Worm (Caenorhabditis elegans) whole organism, L4 larva: ENCODE results near the gene clec-162.

ENCODE experiments used
- ama-1 ChIP-seq: fragments of 150-350 bp; optimal IDR thresholded peaks from 2 replicates; lab custom pipeline; 2014; ENCODE audit warnings: inconsistent platforms, mixed read lengths
- ceh-82 ChIP-seq: sonication (generic microtip); optimal IDR thresholded peaks from 2 replicates; lab custom pipeline; 2017; ENCODE audit warnings: missing biosample characterization, missing genetic modification characterization
- ces-1 ChIP-seq: fragments of 150-350 bp; sonication (generic microtip); optimal IDR thresholded peaks from 4 replicates; lab custom pipeline; 2014; ENCODE audit warnings: missing biosample characterization, missing genetic modification reagents, missing genetic modification characterization
- fos-1 ChIP-seq: fragments of 150-350 bp; optimal IDR thresholded peaks from 2 replicates; lab custom pipeline; 2014; ENCODE audit warnings: missing biosample characterization, missing genetic modification characterization
- lin-39 ChIP-seq: fragments of 150-350 bp; optimal IDR thresholded peaks from 2 replicates; lab custom pipeline; 2014; ENCODE audit warnings: missing biosample characterization, missing genetic modification reagents, missing genetic modification characterization
- mes-2 ChIP-seq: sonication (generic microtip); optimal IDR thresholded peaks from 2 replicates; lab custom pipeline; 2016; ENCODE audit warnings: missing genotype, mild to moderate bottlenecking, missing genetic modification characterization, missing compliant biosample characterization; ENCODE audit not compliant: poor library complexity, severe bottlenecking
- nhr-11 ChIP-seq: fragments of 150-350 bp; optimal IDR thresholded peaks from 2 replicates; lab custom pipeline; 2014; ENCODE audit warnings: missing biosample characterization, missing genetic modification characterization
- nhr-42 ChIP-seq: fragments of 200-800 bp; sonication (Bioruptor generic); IDR thresholded peaks from 2 replicates; pipeline ENCODE4 v1.3.6; 2022; ENCODE audit warnings: missing genetic modification characterization, missing compliant biosample characterization
- sdz-12 ChIP-seq: fragments of 200-800 bp; sonication (Bioruptor generic); optimal IDR thresholded peaks from 2 replicates; lab custom pipeline; 2018; ENCODE audit warnings: mild to moderate bottlenecking, missing genetic modification characterization, missing compliant biosample characterization
- skn-1 ChIP-seq: fragments of 150-350 bp; optimal IDR thresholded peaks from 2 replicates; lab custom pipeline; 2014; ENCODE audit warnings: missing biosample characterization, missing genetic modification characterization
- unc-130 ChIP-seq: sonication (generic microtip); optimal IDR thresholded peaks from 2 replicates; lab custom pipeline; 2016; ENCODE audit warnings: missing genetic modification reagents, missing genetic modification characterization, missing compliant biosample characterization
- unc-39 ChIP-seq: sonication (generic microtip); optimal IDR thresholded peaks from 2 replicates; lab custom pipeline; 2017; ENCODE audit warnings: missing biosample characterization, missing genetic modification characterization
- vab-7 ChIP-seq: fragments of 200-800 bp; sonication (Bioruptor generic); IDR thresholded peaks from 2 replicates; pipeline ENCODE4 v1.3.6; 2022; ENCODE audit warnings: missing genetic modification reagents, missing genetic modification characterization, missing compliant biosample characterization
- zag-1 ChIP-seq: fragments of 150-350 bp; optimal IDR thresholded peaks from 2 replicates; lab custom pipeline; 2014; ENCODE audit warnings: missing biosample characterization, missing genetic modification characterization

DNA sequence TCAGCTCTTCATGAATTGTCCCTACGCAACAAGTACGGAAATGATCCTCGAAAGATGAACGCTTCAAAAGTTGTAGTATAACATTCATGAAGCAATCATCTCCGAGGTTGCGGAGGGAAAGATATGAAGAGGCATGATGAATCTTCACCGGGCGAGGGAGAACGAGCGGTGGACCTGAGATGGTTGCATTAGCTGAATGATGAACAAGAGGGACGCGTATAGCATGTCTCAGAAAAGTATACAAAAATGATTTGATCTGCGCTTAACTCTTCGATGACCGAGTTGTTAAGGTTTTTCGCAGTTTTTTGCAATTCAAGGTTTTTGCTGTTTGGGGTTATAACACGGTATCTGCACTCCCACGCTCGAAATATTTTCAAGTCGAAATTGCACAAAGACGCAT, 39.1 kb downstream of the clec-162 start, which contains the start of gene C07A9.10:
- TF ChIP-seq ama-1 (lab: Kevin White, UChicago) (no peak), unc-130 (GFP tag; lab: Kevin White, UChicago) (no peak), vab-7 (GFP tag; lab: Robert Waterston, UW) (no peak), nhr-11 (tag; lab: Kevin White, UChicago) (no peak), fos-1 (tag; lab: Kevin White, UChicago) (no peak), ceh-82 (tag; lab: Kevin White, UChicago) (no peak), mes-2 (tag; lab: Kevin White, UChicago) (no peak), sdz-12 (GFP tag; lab: Kevin White, UChicago) (no peak), skn-1 (tag; lab: Kevin White, UChicago) (no peak), zag-1 (tag; lab: Kevin White, UChicago) (no peak), ces-1 (no peak), unc-39 (no peak), lin-39 (tag; lab: Kevin White, UChicago) (no peak), nhr-42 (GFP tag; lab: Robert Waterston, UW) (no peak)
